Fruit fly (Drosophila melanogaster) whole organism, embryonic: ENCODE data around the gene FRG1.

ENCODE experiments used
- BEAF-32 ChIP-seq: fragments of 200-800 bp; sonication (Bioruptor generic); optimal IDR thresholded peaks from 3 replicates; lab custom pipeline; 2017; ENCODE audit warnings: missing biosample characterization, missing genetic modification characterization, mild to moderate bottlenecking, moderate library complexity, missing genetic modification reagents
- Bgb ChIP-seq: fragments of 200-800 bp; sonication (Bioruptor generic); IDR thresholded peaks from 2 replicates; pipeline ENCODE4 v1.3.6; 2022; ENCODE audit warnings: missing biosample characterization, missing genetic modification characterization; ENCODE audit not compliant: partially characterized antibody
- CG1024 ChIP-seq: fragments of 200-800 bp; sonication (Bioruptor generic); IDR thresholded peaks from 2 replicates; pipeline ENCODE4 v1.3.6; 2022; ENCODE audit warnings: missing biosample characterization, missing genetic modification characterization
- CG10654 ChIP-seq: fragments of 200-800 bp; sonication (Bioruptor generic); optimal IDR thresholded peaks from 2 replicates; lab custom pipeline; 2016; ENCODE audit warnings: missing biosample characterization, missing genetic modification characterization
- CG11093 ChIP-seq: fragments of 200-800 bp; sonication (Bioruptor generic); IDR thresholded peaks from 3 replicates; pipeline ENCODE4 v1.3.6; 2022; ENCODE audit warnings: missing biosample characterization, missing genetic modification characterization
- CG11456 ChIP-seq: fragments of 200-800 bp; sonication (Bioruptor generic); IDR thresholded peaks from 3 replicates; pipeline ENCODE4 v1.3.6; 2022; ENCODE audit warnings: missing biosample characterization, missing genetic modification characterization
- CG12659 ChIP-seq: fragments of 200-800 bp; sonication (Bioruptor generic); optimal IDR thresholded peaks from 3 replicates; lab custom pipeline; 2017; ENCODE audit warnings: mild to moderate bottlenecking, missing biosample characterization, missing genetic modification reagents, missing genetic modification characterization
- CG13296 ChIP-seq: fragments of 200-800 bp; sonication (Bioruptor generic); optimal IDR thresholded peaks from 3 replicates; lab custom pipeline; 2018; ENCODE audit warnings: missing biosample characterization, mild to moderate bottlenecking, missing genetic modification characterization
- CG14710 ChIP-seq: fragments of 200-800 bp; sonication (Bioruptor generic); optimal IDR thresholded peaks from 3 replicates; lab custom pipeline; 2019; ENCODE audit warnings: missing biosample characterization, mild to moderate bottlenecking, missing genetic modification characterization, moderate library complexity
- CG1647 ChIP-seq: fragments of 200-800 bp; sonication (Bioruptor generic); optimal IDR thresholded peaks from 3 replicates; lab custom pipeline; 2016; ENCODE audit warnings: missing biosample characterization, missing genetic modification characterization
- CG17802 ChIP-seq: fragments of 200-800 bp; sonication (Bioruptor generic); optimal IDR thresholded peaks from 2 replicates; lab custom pipeline; 2018; ENCODE audit warnings: missing biosample characterization, mild to moderate bottlenecking, missing genetic modification characterization, moderate library complexity
- CG18599 ChIP-seq: fragments of 200-800 bp; sonication (Bioruptor generic); optimal IDR thresholded peaks from 3 replicates; lab custom pipeline; 2017; ENCODE audit warnings: missing biosample characterization, missing genetic modification characterization, mild to moderate bottlenecking, moderate library complexity, missing genetic modification reagents
- CG2120 ChIP-seq: fragments of 200-800 bp; sonication (Bioruptor generic); optimal IDR thresholded peaks from 3 replicates; lab custom pipeline; 2016; ENCODE audit warnings: missing biosample characterization, missing genetic modification characterization
- CG31365 ChIP-seq: fragments of 200-800 bp; sonication (Bioruptor generic); optimal IDR thresholded peaks from 2 replicates; lab custom pipeline; 2018; ENCODE audit warnings: missing biosample characterization, mild to moderate bottlenecking, missing genetic modification characterization
- CG6272 ChIP-seq: fragments of 200-800 bp; sonication (Bioruptor generic); IDR thresholded peaks from 2 replicates; pipeline ENCODE4 v1.3.6; 2022; ENCODE audit warnings: missing biosample characterization, missing genetic modification characterization
- HHEX ChIP-seq: fragments of 200-800 bp; sonication (Bioruptor generic); optimal IDR thresholded peaks from 3 replicates; lab custom pipeline; 2017; ENCODE audit warnings: missing biosample characterization, mild to moderate bottlenecking, missing genetic modification characterization, missing genetic modification reagents
- HLH4C ChIP-seq: fragments of 200-800 bp; sonication (Bioruptor generic); IDR thresholded peaks from 3 replicates; pipeline ENCODE4 v1.3.6; 2022; ENCODE audit warnings: missing biosample characterization, missing genetic modification characterization; ENCODE audit not compliant: partially characterized antibody
- MESR4 ChIP-seq: fragments of 200-800 bp; sonication (Bioruptor generic); optimal IDR thresholded peaks from 2 replicates; lab custom pipeline; 2018; ENCODE audit warnings: missing biosample characterization, mild to moderate bottlenecking, missing genetic modification characterization, moderate library complexity
- NC2α ChIP-seq: fragments of 200-800 bp; sonication (Bioruptor generic); optimal IDR thresholded peaks from 2 replicates; lab custom pipeline; 2016; ENCODE audit warnings: missing biosample characterization, missing genetic modification characterization
- NK7.1 ChIP-seq: fragments of 200-800 bp; sonication (Bioruptor generic); optimal IDR thresholded peaks from 3 replicates; lab custom pipeline; 2016; ENCODE audit warnings: missing biosample characterization, missing genetic modification characterization
- Scr ChIP-seq: fragments of 200-800 bp; sonication (Bioruptor generic); IDR thresholded peaks from 2 replicates; pipeline ENCODE4 v1.3.6; 2022; ENCODE audit warnings: missing biosample characterization, missing genetic modification characterization; ENCODE audit not compliant: partially characterized antibody
- Six4 ChIP-seq: fragments of 200-800 bp; sonication (Bioruptor generic); optimal IDR thresholded peaks from 2 replicates; lab custom pipeline; 2016; ENCODE audit warnings: missing biosample characterization, missing genetic modification characterization
- al ChIP-seq: fragments of 200-800 bp; sonication (Bioruptor generic); IDR thresholded peaks from 2 replicates; pipeline ENCODE4 v1.3.6; 2022; ENCODE audit warnings: missing biosample characterization, missing genetic modification characterization
- ara ChIP-seq: fragments of 200-800 bp; sonication (Bioruptor generic); IDR thresholded peaks from 2 replicates; pipeline ENCODE4 v1.3.6; 2022; ENCODE audit warnings: missing biosample characterization, missing genetic modification characterization
- ase ChIP-seq: fragments of 200-800 bp; sonication (Bioruptor generic); IDR thresholded peaks from 3 replicates; pipeline ENCODE4 v1.3.6; 2022; ENCODE audit warnings: missing biosample characterization, missing genetic modification characterization
- ash1 ChIP-seq: fragments of 200-800 bp; sonication (Bioruptor generic); optimal IDR thresholded peaks from 2 replicates; lab custom pipeline; 2018; ENCODE audit warnings: missing biosample characterization, mild to moderate bottlenecking, missing genetic modification characterization
- az2 ChIP-seq: fragments of 200-800 bp; sonication (Bioruptor generic); optimal IDR thresholded peaks from 3 replicates; lab custom pipeline; 2016; ENCODE audit warnings: missing biosample characterization, missing genetic modification characterization
- bab2 ChIP-seq: fragments of 200-800 bp; sonication (Bioruptor generic); optimal IDR thresholded peaks from 2 replicates; lab custom pipeline; 2016; ENCODE audit warnings: missing biosample characterization, missing genetic modification characterization
- bbx ChIP-seq: fragments of 200-800 bp; sonication (Bioruptor generic); IDR thresholded peaks from 2 replicates; pipeline ENCODE4 v1.3.6; 2022; ENCODE audit warnings: missing biosample characterization, missing genetic modification characterization; ENCODE audit not compliant: partially characterized antibody
- bcd ChIP-seq: fragments of 200-800 bp; sonication (Bioruptor generic); optimal IDR thresholded peaks from 2 replicates; lab custom pipeline; 2017; ENCODE audit warnings: missing biosample characterization, mild to moderate bottlenecking, missing genetic modification characterization
- bigmax ChIP-seq: fragments of 200-800 bp; sonication (Bioruptor generic); optimal IDR thresholded peaks from 2 replicates; lab custom pipeline; 2018; ENCODE audit warnings: missing biosample characterization, mild to moderate bottlenecking, missing genetic modification characterization
- br ChIP-seq: fragments of >200 bp; optimal IDR thresholded peaks from 2 replicates; lab custom pipeline; 2017
- btn ChIP-seq: fragments of 200-800 bp; sonication (Bioruptor generic); optimal IDR thresholded peaks from 2 replicates; lab custom pipeline; 2016; ENCODE audit warnings: missing biosample characterization, missing genetic modification characterization
- cad ChIP-seq: fragments of >200 bp; optimal IDR thresholded peaks from 2 replicates; lab custom pipeline; 2017; ENCODE audit warnings: missing biosample characterization, missing genetic modification characterization
- cato ChIP-seq: fragments of 200-800 bp; sonication (Bioruptor generic); optimal IDR thresholded peaks from 2 replicates; lab custom pipeline; 2016; ENCODE audit warnings: missing biosample characterization, missing genetic modification characterization, borderline replicate concordance
- dimm ChIP-seq: fragments of 200-800 bp; sonication (Bioruptor generic); IDR thresholded peaks from 2 replicates; pipeline ENCODE4 v1.3.6; 2022; ENCODE audit warnings: missing biosample characterization, missing genetic modification characterization
- fd3F ChIP-seq: fragments of 200-800 bp; sonication (Bioruptor generic); optimal IDR thresholded peaks from 2 replicates; lab custom pipeline; 2018; ENCODE audit warnings: missing biosample characterization, mild to moderate bottlenecking, missing genetic modification characterization, moderate library complexity
- fru ChIP-seq: fragments of >200 bp; optimal IDR thresholded peaks from 2 replicates; lab custom pipeline; 2017
- ftz-f1 ChIP-seq: fragments of 200-800 bp; sonication (Bioruptor generic); optimal IDR thresholded peaks from 2 replicates; lab custom pipeline; 2016; ENCODE audit warnings: missing biosample characterization, missing genetic modification characterization
- hbn ChIP-seq: fragments of 200-800 bp; sonication (Bioruptor generic); IDR thresholded peaks from 2 replicates; pipeline ENCODE4 v1.3.6; 2022; ENCODE audit warnings: missing biosample characterization, missing genetic modification characterization; ENCODE audit not compliant: partially characterized antibody
- hkb ChIP-seq, 2 experiments: fragments of 200-800 bp in 1 of 2; fragments of >200 bp in 1 of 2; sonication (Bioruptor generic) in 1 of 2; IDR thresholded peaks in 1 of 2; optimal IDR thresholded peaks in 1 of 2; 2 replicates each; pipeline versions ENCODE4 v1.3.6 to Lab custom; 2017 to 2022; ENCODE audit warnings: missing biosample characterization in 1 of 2, missing genetic modification characterization in 1 of 2
- jumu ChIP-seq: fragments of 200-800 bp; sonication (Bioruptor generic); optimal IDR thresholded peaks from 3 replicates; lab custom pipeline; 2016; ENCODE audit warnings: missing biosample characterization, missing genetic modification characterization
- kni ChIP-seq: fragments of 200-800 bp; sonication (Bioruptor generic); optimal IDR thresholded peaks from 3 replicates; lab custom pipeline; 2017; ENCODE audit warnings: mild to moderate bottlenecking, missing biosample characterization, missing genetic modification reagents, missing genetic modification characterization
- lab ChIP-seq: fragments of 200-800 bp; sonication (Bioruptor generic); optimal IDR thresholded peaks from 3 replicates; lab custom pipeline; 2017; ENCODE audit warnings: missing biosample characterization, missing genetic modification characterization, mild to moderate bottlenecking, moderate library complexity, missing genetic modification reagents
- mirr ChIP-seq: fragments of 200-800 bp; sonication (Bioruptor generic); optimal IDR thresholded peaks from 3 replicates; lab custom pipeline; 2018; ENCODE audit warnings: missing biosample characterization, mild to moderate bottlenecking, missing genetic modification characterization
- odd ChIP-seq: fragments of 200-800 bp; sonication (Bioruptor generic); optimal IDR thresholded peaks from 2 replicates; lab custom pipeline; 2017; ENCODE audit warnings: missing biosample characterization, mild to moderate bottlenecking, missing genetic modification characterization
- row ChIP-seq: fragments of 200-800 bp; sonication (Bioruptor generic); IDR thresholded peaks from 3 replicates; pipeline ENCODE4 v1.3.6; 2022; ENCODE audit warnings: missing biosample characterization, missing genetic modification characterization
- salm ChIP-seq: fragments of 200-800 bp; sonication (Bioruptor generic); optimal IDR thresholded peaks from 2 replicates; lab custom pipeline; 2018; ENCODE audit warnings: missing biosample characterization, mild to moderate bottlenecking, missing genetic modification characterization
- sim ChIP-seq: fragments of 200-800 bp; sonication (Bioruptor generic); IDR thresholded peaks from 2 replicates; pipeline ENCODE4 v1.3.6; 2022; ENCODE audit warnings: missing biosample characterization, missing genetic modification characterization
- tll ChIP-seq, 2 experiments: fragments of 200-800 bp in 1 of 2; fragments of >200 bp in 1 of 2; sonication (Bioruptor generic) in 1 of 2; optimal IDR thresholded peaks; 2 replicates each; lab custom pipeline; 2017 to 2019; ENCODE audit warnings: missing biosample characterization in 2 of 2, missing genetic modification characterization in 2 of 2, mild to moderate bottlenecking in 1 of 2, moderate library complexity in 1 of 2
- wek ChIP-seq: fragments of 200-800 bp; sonication (Bioruptor generic); optimal IDR thresholded peaks from 3 replicates; lab custom pipeline; 2018; ENCODE audit warnings: missing biosample characterization, mild to moderate bottlenecking, missing genetic modification characterization, moderate library complexity

Gene FRG1

DNA sequence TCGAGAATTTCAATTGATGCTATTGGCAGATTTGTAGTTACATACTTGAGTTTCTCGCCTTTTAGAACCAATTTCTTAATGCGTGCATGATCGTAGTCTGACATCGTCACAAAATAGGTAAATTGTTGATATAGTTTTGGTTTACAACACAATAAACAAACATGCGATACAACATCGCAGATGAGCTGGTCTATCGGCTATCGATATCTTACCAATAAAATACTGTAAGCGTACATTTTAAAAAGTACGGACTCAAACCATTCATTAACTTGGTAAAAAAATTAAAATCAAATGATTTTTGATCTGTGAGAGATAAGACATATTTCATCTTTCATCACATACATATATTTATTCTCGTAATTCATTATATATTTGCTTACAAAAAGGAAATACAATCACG lies at the start of gene FRG1 (continued):
- TF ChIP-seq MESR4: peak; percentile 49
- TF ChIP-seq CG14710 (tag; lab: Kevin White, UChicago): peak; percentile 38
- no peak for TF ChIP-seq fru (lab: Kevin White, UChicago)
- no peak for TF ChIP-seq HHEX
- no peak for TF ChIP-seq ase (GFP tag; lab: Robert Waterston, UW)
- TF ChIP-seq CG1024 (GFP tag; lab: Robert Waterston, UW): no peak
- no peak for TF ChIP-seq salm
- no peak for TF ChIP-seq CG10654 (GFP tag; lab: Kevin White, UChicago)
- no peak for TF ChIP-seq fd3F (GFP tag; lab: Kevin White, UChicago)
- no peak for TF ChIP-seq bcd (GFP tag; lab: Kevin White, UChicago)
- no peak for TF ChIP-seq CG18599 (GFP tag; lab: Kevin White, UChicago)
- no peak for TF ChIP-seq CG11456
- no peak for TF ChIP-seq br (lab: Kevin White, UChicago)
- no peak for TF ChIP-seq kni (GFP tag; lab: Kevin White, UChicago)
- TF ChIP-seq dimm (GFP tag; lab: Robert Waterston, UW): no peak
- TF ChIP-seq ash1 (GFP tag; lab: Kevin White, UChicago): no peak
- TF ChIP-seq sim (GFP tag; lab: Robert Waterston, UW): no peak
- no peak for TF ChIP-seq NC2α (GFP tag; lab: Kevin White, UChicago)
- no peak for TF ChIP-seq cad (GFP tag; lab: Kevin White, UChicago)
- no peak for TF ChIP-seq CG11093 (GFP tag; lab: Robert Waterston, UW)
- TF ChIP-seq btn (GFP tag; lab: Kevin White, UChicago): no peak
- TF ChIP-seq Bgb: peak; percentile 85
- TF ChIP-seq hbn (GFP tag; lab: Robert Waterston, UW): peak; percentile 72
- TF ChIP-seq HLH4C (GFP tag; lab: Robert Waterston, UW): peak; percentile 78
- TF ChIP-seq lab (GFP tag; lab: Kevin White, UChicago): no peak
- no peak for TF ChIP-seq ara (GFP tag; lab: Robert Waterston, UW)
- no peak for TF ChIP-seq ftz-f1 (GFP tag; lab: Kevin White, UChicago)
- no peak for TF ChIP-seq mirr (GFP tag; lab: Kevin White, UChicago)
- no peak for TF ChIP-seq bab2 (GFP tag; lab: Kevin White, UChicago)
- no peak for TF ChIP-seq NK7.1 (GFP tag; lab: Kevin White, UChicago)
- TF ChIP-seq Six4 (GFP tag; lab: Kevin White, UChicago): no peak
- no peak for TF ChIP-seq CG1647 (GFP tag; lab: Kevin White, UChicago)
- TF ChIP-seq wek: no peak
- TF ChIP-seq cato: no peak
- TF ChIP-seq al (GFP tag; lab: Robert Waterston, UW): no peak
- no peak for TF ChIP-seq CG31365
- no peak for TF ChIP-seq bigmax
- TF ChIP-seq Scr (GFP tag; lab: Robert Waterston, UW): peak; percentile 75
- TF ChIP-seq BEAF-32 (GFP tag; lab: Kevin White, UChicago): peak; percentile 78
- TF ChIP-seq CG17802 (tag; lab: Kevin White, UChicago): no peak
- TF ChIP-seq jumu (GFP tag; lab: Kevin White, UChicago): no peak
- TF ChIP-seq az2 (GFP tag; lab: Kevin White, UChicago): no peak
- TF ChIP-seq bbx (GFP tag; lab: Robert Waterston, UW): peak; percentile 85
- peak in 1 of 2 experiments; percentile 20 for TF ChIP-seq tll (GFP tag; optimal IDR thresholded peaks at IDR 0.05; lab: Kevin White, UChicago)
- peak; percentile 31 for TF ChIP-seq CG12659
- TF ChIP-seq CG2120 (GFP tag; lab: Kevin White, UChicago): no peak
- TF ChIP-seq hkb (optimal IDR thresholded peaks at IDR 0.05; lab: Kevin White, UChicago): no peak
- TF ChIP-seq hkb (GFP tag; IDR thresholded peaks at IDR 0.05; lab: Robert Waterston, UW): no peak
- TF ChIP-seq CG13296 (GFP tag; lab: Kevin White, UChicago): no peak
- no peak for TF ChIP-seq CG6272
- no peak for TF ChIP-seq odd
- TF ChIP-seq row (GFP tag; lab: Robert Waterston, UW): no peak
